Worm (Caenorhabditis elegans): ENCODE results near the gene vps-39.
"Not testable (repeated sequence)": the region's sequence is repeated elsewhere in the genome, so short reads cannot be mapped to it uniquely, and the experiment has no call there.

vps-39 gene

ce11 chrV:14038328-14039084 is at the start of gene vps-39:
vps-39 (minus strand) TSS chrV:14038378.
- TF ChIP-seq ceh-44 (GFP tag; IDR thresholded peaks at IDR 0.05) = peak; percentile 89
- TF ChIP-seq unc-130 (GFP tag; optimal IDR thresholded peaks at IDR 0.05) = peak; percentile 43
- TF ChIP-seq tag-97 (GFP tag; IDR thresholded peaks at IDR 0.05) = 0 out of 2 replicates have a peak, but pooled peaks have one; percentile 42
- peak; percentile 66; the same call in 1 of the 2 replicates for TF ChIP-seq F44E2.7 (GFP tag; IDR thresholded peaks at IDR 0.05)
- TF ChIP-seq lin-29 (GFP tag; IDR thresholded peaks at IDR 0.05) = peak; percentile 86
- peak; percentile 90 for TF ChIP-seq ctbp-1 (GFP tag; IDR thresholded peaks at IDR 0.05)
- peak; percentile 47 for TF ChIP-seq duxl-1 (tag; optimal IDR thresholded peaks at IDR 0.05; ENCODE audit: poor library complexity)
- peak; percentile 89 for TF ChIP-seq dmd-6 (GFP tag; IDR thresholded peaks at IDR 0.05)
- peak; percentile 93 for TF ChIP-seq dmd-9 (GFP tag; IDR thresholded peaks at IDR 0.05)
- TF ChIP-seq lin-38 (GFP tag; IDR thresholded peaks at IDR 0.05) = peak; percentile 99
- TF ChIP-seq Y105C5A.15 (GFP tag; IDR thresholded peaks at IDR 0.05) = peak; percentile 67; the same call in 1 of the 2 replicates
- TF ChIP-seq set-16 (GFP tag; IDR thresholded peaks at IDR 0.05) = peak; percentile 87
- peak; percentile 96 for TF ChIP-seq T26A8.4 (GFP tag; IDR thresholded peaks at IDR 0.05)
- peak; percentile 87 for TF ChIP-seq madf-9 (GFP tag; conservative IDR thresholded peaks at IDR 0.05)
- 0 out of 2 replicates have a peak, but pooled peaks have one; percentile 51 for TF ChIP-seq lim-7 (GFP tag; IDR thresholded peaks at IDR 0.05)
- TF ChIP-seq arid-1 (GFP tag; conservative IDR thresholded peaks at IDR 0.05) = peak; percentile 84
- TF ChIP-seq pha-4 (GFP tag; IDR thresholded peaks at IDR 0.05) = peak; percentile 86
- TF ChIP-seq pha-4 (tag; optimal IDR thresholded peaks at IDR 0.05) = not testable (repeated sequence)
- peak; percentile 95 for TF ChIP-seq hmg-1.1 (GFP tag; IDR thresholded peaks at IDR 0.05)
- TF ChIP-seq F37D6.2 (tag; optimal IDR thresholded peaks at IDR 0.05) = peak; percentile 32
- TF ChIP-seq ceh-20 (GFP tag; IDR thresholded peaks at IDR 0.05) = peak; percentile 96
- peak; percentile 17 for TF ChIP-seq lin-15B (tag; optimal IDR thresholded peaks at IDR 0.05)
- TF ChIP-seq dve-1 (tag; optimal IDR thresholded peaks at IDR 0.05; ENCODE audit: insufficient read depth) = peak; percentile 3
- TF ChIP-seq mes-2 (tag; optimal IDR thresholded peaks at IDR 0.05; ENCODE audit: poor library complexity, severe bottlenecking) = peak; percentile 57
- TF ChIP-seq nhr-102 (tag; optimal IDR thresholded peaks at IDR 0.05) = peak; percentile 45
- TF ChIP-seq zfp-3 (GFP tag; conservative IDR thresholded peaks at IDR 0.05) = peak; percentile 90
- 0 out of 2 replicates have a peak, but pooled peaks have one; percentile 54 for TF ChIP-seq Y75B8A.6 (GFP tag; IDR thresholded peaks at IDR 0.05)
- TF ChIP-seq tra-1 (GFP tag; IDR thresholded peaks at IDR 0.05) = peak; percentile 76; the same call in 1 of the 2 replicates
- peak; percentile 51 for TF ChIP-seq mep-1 (tag; optimal IDR thresholded peaks at IDR 0.05)
- peak; percentile 95 for TF ChIP-seq nhr-42 (GFP tag; IDR thresholded peaks at IDR 0.05)
- TF ChIP-seq ZK337.2 (GFP tag; IDR thresholded peaks at IDR 0.05) = 0 out of 2 replicates have a peak, but pooled peaks have one; percentile 67
- TF ChIP-seq snpc-1.2 (GFP tag; IDR thresholded peaks at IDR 0.05) = peak; percentile 90
- TF ChIP-seq D1046.2 (GFP tag; IDR thresholded peaks at IDR 0.05) = peak; percentile 94
- peak; percentile 54 for TF ChIP-seq hlh-11 (tag; optimal IDR thresholded peaks at IDR 0.05)
- 0 out of 4 replicates have a peak, but pooled peaks of 1 of the 2 experiments have one; percentile 32 for TF ChIP-seq madf-5 (GFP tag; IDR thresholded peaks at IDR 0.05)
- peak; percentile 56 for TF ChIP-seq rbr-2 (tag; optimal IDR thresholded peaks at IDR 0.05)
- peak; percentile 92 for TF ChIP-seq saeg-2 (GFP tag; IDR thresholded peaks at IDR 0.05)
- peak; percentile 83 for TF ChIP-seq mdt-29 (GFP tag; IDR thresholded peaks at IDR 0.05)
- TF ChIP-seq egl-43 (GFP tag; IDR thresholded peaks at IDR 0.05) = peak; percentile 92
- TF ChIP-seq lin-1 (GFP tag; IDR thresholded peaks at IDR 0.05) = peak; percentile 68
- TF ChIP-seq vab-7 (GFP tag; IDR thresholded peaks at IDR 0.05) = peak; percentile 95
- peak; percentile 72; the same call in 1 of the 2 replicates for TF ChIP-seq nhr-41 (GFP tag; IDR thresholded peaks at IDR 0.05)
- peak; percentile 86 for TF ChIP-seq php-3 (GFP tag; IDR thresholded peaks at IDR 0.05)
- peak; percentile 86 for TF ChIP-seq Y48G9A.11 (GFP tag; IDR thresholded peaks at IDR 0.05)
- TF ChIP-seq daf-8 (GFP tag; IDR thresholded peaks at IDR 0.05) = peak; percentile 71; the same call in 1 of the 2 replicates

Data from whole organism, L4 larva.